Fruit fly (Drosophila melanogaster): Measurements from ENCODE around the gene CG5149.

The CG5149 gene

DNA sequence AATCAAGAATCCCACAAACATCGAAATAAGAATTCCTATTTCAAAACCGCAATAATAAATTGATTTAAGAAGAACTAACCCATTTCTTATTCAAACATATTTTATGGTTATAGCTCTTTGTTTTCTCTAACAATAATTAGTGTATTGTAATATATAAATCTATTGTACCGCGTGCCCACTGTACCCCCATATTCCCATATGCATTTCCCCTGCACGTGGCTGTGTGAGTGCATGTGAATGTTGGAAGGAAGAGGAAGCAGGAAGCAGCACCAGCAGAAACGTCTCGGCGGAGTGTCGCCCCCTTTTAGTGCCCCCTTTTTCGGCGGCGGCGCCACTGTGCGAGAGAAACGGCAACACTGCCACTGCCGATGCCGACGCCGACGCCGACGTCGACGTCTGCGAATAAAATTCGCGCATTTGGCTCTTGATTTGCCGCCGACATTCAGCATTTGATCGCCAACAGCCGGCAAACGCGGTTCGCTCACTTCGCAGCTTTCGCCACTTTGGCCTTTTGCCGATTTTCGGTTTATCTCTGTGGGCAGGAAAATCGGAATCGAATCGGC is 35.4 kb upstream of the CG5149 start (continued):
- TF ChIP-seq slou (GFP tag; optimal IDR thresholded peaks at IDR 0.05) (no peak), da (GFP tag; optimal IDR thresholded peaks at IDR 0.05) (no peak), CG3065 (GFP tag; optimal IDR thresholded peaks at IDR 0.05) (no peak), CG7786 (GFP tag; optimal IDR thresholded peaks at IDR 0.05) (peak; percentile 59), vfl (GFP tag; optimal IDR thresholded peaks at IDR 0.05) (peak; percentile 25), E2f1 (GFP tag; IDR thresholded peaks at IDR 0.05) (0 out of 2 replicates have a peak, but pooled peaks have one; percentile 30), fru (optimal IDR thresholded peaks at IDR 0.05) (no peak), sisA (GFP tag; IDR thresholded peaks at IDR 0.05) (peak; percentile 53), Antp (GFP tag; optimal IDR thresholded peaks at IDR 0.05) (peak; percentile 57), CG32767 (GFP tag; IDR thresholded peaks at IDR 0.05) (peak; percentile 45; the same call in 1 of the 2 replicates), CG11093 (GFP tag; IDR thresholded peaks at IDR 0.05) (peak; percentile 17; the same call in 1 of the 3 replicates), pita (GFP tag; optimal IDR thresholded peaks at IDR 0.05) (no peak), Ets65A (GFP tag) (peak; percentile 59), CG3281 (GFP tag; optimal IDR thresholded peaks at IDR 0.05) (peak; percentile 23), CG13287 (GFP tag; IDR thresholded peaks at IDR 0.05; ENCODE audit: partially characterized antibody) (no peak), HHEX (GFP tag; optimal IDR thresholded peaks at IDR 0.05) (peak; percentile 17), ERR (GFP tag; optimal IDR thresholded peaks at IDR 0.05) (no peak), Abd-B (GFP tag; optimal IDR thresholded peaks at IDR 0.05) (no peak), CG1832 (GFP tag; optimal IDR thresholded peaks at IDR 0.05) (peak; percentile 49), Fer1 (GFP tag; optimal IDR thresholded peaks at IDR 0.05) (peak; percentile 33), CG12659 (GFP tag; optimal IDR thresholded peaks at IDR 0.05) (no peak), CG32532 (GFP tag; IDR thresholded peaks at IDR 0.05) (peak; percentile 82), ranshi (GFP tag; IDR thresholded peaks at IDR 0.05) (peak; percentile 65), ash1 (GFP tag; optimal IDR thresholded peaks at IDR 0.05) (no peak), CG6683 (GFP tag; optimal IDR thresholded peaks at IDR 0.05) (no peak), CG11723 (GFP tag; optimal IDR thresholded peaks at IDR 0.05) (no peak), tup (GFP tag; optimal IDR thresholded peaks at IDR 0.05) (peak; percentile 8), yki (optimal IDR thresholded peaks at IDR 0.05) (no peak), CG10543 (GFP tag; optimal IDR thresholded peaks at IDR 0.05) (no peak), CG6272 (GFP tag; IDR thresholded peaks at IDR 0.05) (no peak; the same call in 1 of the 2 replicates), h (optimal IDR thresholded peaks at IDR 0.05) (no peak), tll (GFP tag; optimal IDR thresholded peaks at IDR 0.05) (no peak), NfI (GFP tag; optimal IDR thresholded peaks at IDR 0.05) (no peak), toy (GFP tag; IDR thresholded peaks at IDR 0.05) (no peak), MESR4 (GFP tag; optimal IDR thresholded peaks at IDR 0.05) (no peak), CG12155 (GFP tag; optimal IDR thresholded peaks at IDR 0.05) (peak; percentile 45), gce (GFP tag; IDR thresholded peaks at IDR 0.05) (no peak), CG12769 (tag; optimal IDR thresholded peaks at IDR 0.05) (peak; percentile 50), tio (GFP tag; optimal IDR thresholded peaks at IDR 0.05) (no peak), CG6689 (GFP tag; IDR thresholded peaks at IDR 0.05) (peak; percentile 18; the same call in 1 of the 2 replicates), otp (GFP tag; IDR thresholded peaks at IDR 0.05) (no peak; the same call in 2 of the 3 replicates), CG6791 (GFP tag; IDR thresholded peaks at IDR 0.05; ENCODE audit: partially characterized antibody) (peak; percentile 55; the same call in 1 of the 3 replicates), CG6254 (GFP tag; optimal IDR thresholded peaks at IDR 0.05) (peak; percentile 43), CG1024 (GFP tag; IDR thresholded peaks at IDR 0.05) (0 out of 2 replicates have a peak, but pooled peaks have one; percentile 30), fd102C (GFP tag; optimal IDR thresholded peaks at IDR 0.05) (no peak), Hr51 (GFP tag; optimal IDR thresholded peaks at IDR 0.05) (no peak), ase (GFP tag; IDR thresholded peaks at IDR 0.05) (0 out of 3 replicates have a peak, but pooled peaks have one; percentile 37), kni (GFP tag; optimal IDR thresholded peaks at IDR 0.05) (peak; percentile 38), Neu2 (GFP tag; optimal IDR thresholded peaks at IDR 0.05; ENCODE audit: borderline replicate concordance) (no peak), CG2116 (GFP tag; optimal IDR thresholded peaks at IDR 0.05) (no peak), run (tag; optimal IDR thresholded peaks at IDR 0.05) (no peak)

Measured in whole organism, embryonic.